Worm (Caenorhabditis elegans) whole organism, young adult: ENCODE results near the gene str-89.
A peak's percentile ranks its signal among the peaks of the same experiment; 100 is the strongest.

Experiments
- B0019.2 ChIP-seq: fragments of 200-800 bp; sonication (Bioruptor generic); conservative IDR thresholded peaks from 2 replicates; pipeline ENCODE4 v1.3.6; 2022; ENCODE audit warnings: missing genetic modification reagents, missing genetic modification characterization, missing compliant biosample characterization
- B0035.1 ChIP-seq: sonication (generic microtip); optimal IDR thresholded peaks from 2 replicates; lab custom pipeline; 2016; ENCODE audit warnings: missing genetic modification characterization, mild to moderate bottlenecking, missing compliant biosample characterization, missing genotype, missing genetic modification reagents
- C06A6.2 ChIP-seq: fragments of 200-800 bp; sonication (Bioruptor generic); conservative IDR thresholded peaks from 2 replicates; pipeline ENCODE4 v1.3.6; 2022; ENCODE audit warnings: missing genetic modification characterization, missing compliant biosample characterization
- F22D6.2 ChIP-seq: sonication (generic microtip); optimal IDR thresholded peaks from 2 replicates; lab custom pipeline; 2016; ENCODE audit warnings: mild to moderate bottlenecking, missing genetic modification characterization, missing compliant biosample characterization
- F23B12.7 ChIP-seq: sonication (generic microtip); optimal IDR thresholded peaks from 2 replicates; lab custom pipeline; 2017; ENCODE audit warnings: missing genetic modification characterization, mild to moderate bottlenecking, missing compliant biosample characterization, antibody characterized with exemption, moderate library complexity; ENCODE audit not compliant: insufficient read depth
- F33H1.4 ChIP-seq: fragments of 200-800 bp; sonication (Bioruptor generic); IDR thresholded peaks from 2 replicates; pipeline ENCODE4 v1.3.6; 2022; ENCODE audit warnings: missing genetic modification reagents, missing genetic modification characterization, missing compliant biosample characterization
- F49E8.2 ChIP-seq: sonication (generic microtip); optimal IDR thresholded peaks from 3 replicates; lab custom pipeline; 2017; ENCODE audit warnings: missing genetic modification characterization, mild to moderate bottlenecking, missing compliant biosample characterization, antibody characterized with exemption, moderate library complexity; ENCODE audit not compliant: insufficient read depth
- F52B5.7 ChIP-seq: sonication (generic microtip); optimal IDR thresholded peaks from 2 replicates; lab custom pipeline; 2016; ENCODE audit warnings: mild to moderate bottlenecking, missing genetic modification characterization, missing compliant biosample characterization
- T26A5.8 ChIP-seq: sonication (generic microtip); optimal IDR thresholded peaks from 2 replicates; lab custom pipeline; 2016; ENCODE audit warnings: missing genetic modification characterization, missing compliant biosample characterization
- Y53F4B.3 ChIP-seq: fragments of 200-800 bp; sonication (Bioruptor generic); IDR thresholded peaks from 2 replicates; pipeline ENCODE4 v1.3.6; 2022; ENCODE audit warnings: missing genetic modification reagents, missing genetic modification characterization, missing compliant biosample characterization
- Y67H2A.10 ChIP-seq: fragments of 200-800 bp; sonication (Bioruptor generic); conservative IDR thresholded peaks from 2 replicates; pipeline ENCODE4 v1.3.6; 2022; ENCODE audit warnings: missing genetic modification reagents, missing genetic modification characterization, missing compliant biosample characterization
- Y79H2A.3 ChIP-seq: fragments of 200-800 bp; sonication (Bioruptor generic); conservative IDR thresholded peaks from 2 replicates; pipeline ENCODE4 v1.3.6; 2022; ENCODE audit warnings: missing genetic modification reagents, missing genetic modification characterization, missing compliant biosample characterization
- Y95B8A.8 ChIP-seq: fragments of 200-800 bp; sonication (Bioruptor generic); IDR thresholded peaks from 2 replicates; pipeline ENCODE4 v1.3.6; 2022; ENCODE audit warnings: missing genetic modification reagents, missing genetic modification characterization, missing compliant biosample characterization
- akir-1 ChIP-seq: fragments of 200-800 bp; sonication (Bioruptor generic); optimal IDR thresholded peaks from 2 replicates; lab custom pipeline; 2018; ENCODE audit warnings: mild to moderate bottlenecking, missing genetic modification characterization, moderate library complexity, missing compliant biosample characterization
- attf-3 ChIP-seq: fragments of 200-800 bp; sonication (Bioruptor generic); conservative IDR thresholded peaks from 2 replicates; pipeline ENCODE4 v1.3.6; 2022; ENCODE audit warnings: missing genetic modification reagents, missing genetic modification characterization, missing compliant biosample characterization
- attf-5 ChIP-seq: fragments of 200-800 bp; sonication (Bioruptor generic); optimal IDR thresholded peaks from 2 replicates; lab custom pipeline; 2018; ENCODE audit warnings: mild to moderate bottlenecking, missing genetic modification characterization, missing compliant biosample characterization
- attf-6 ChIP-seq: fragments of 200-800 bp; sonication (Bioruptor generic); IDR thresholded peaks from 2 replicates; pipeline ENCODE4 v1.3.6; 2022; ENCODE audit warnings: missing genetic modification reagents, missing genetic modification characterization, missing compliant biosample characterization
- bed-1 ChIP-seq: fragments of 200-800 bp; sonication (Bioruptor generic); IDR thresholded peaks from 2 replicates; pipeline ENCODE4 v1.3.6; 2022; ENCODE audit warnings: missing genetic modification reagents, missing genetic modification characterization, missing compliant biosample characterization
- bed-2 ChIP-seq: fragments of 200-800 bp; sonication (Bioruptor generic); IDR thresholded peaks from 2 replicates; pipeline ENCODE4 v1.3.6; 2022; ENCODE audit warnings: missing genetic modification reagents, missing genetic modification characterization, missing compliant biosample characterization
- ccch-3 ChIP-seq: fragments of 200-800 bp; sonication (Bioruptor generic); optimal IDR thresholded peaks from 2 replicates; lab custom pipeline; 2018; ENCODE audit warnings: mild to moderate bottlenecking, missing genetic modification characterization, missing compliant biosample characterization
- ceh-40 ChIP-seq: fragments of 200-800 bp; sonication (Bioruptor generic); IDR thresholded peaks from 2 replicates; pipeline ENCODE4 v1.3.6; 2022; ENCODE audit warnings: missing genetic modification characterization, missing compliant biosample characterization
- ceh-91 ChIP-seq: fragments of 200-800 bp; sonication (Bioruptor generic); IDR thresholded peaks from 2 replicates; pipeline ENCODE4 v1.3.6; 2022; ENCODE audit warnings: missing genetic modification reagents, missing genetic modification characterization, missing compliant biosample characterization
- chd-7 ChIP-seq: sonication (generic microtip); optimal IDR thresholded peaks from 2 replicates; lab custom pipeline; 2016; ENCODE audit warnings: mild to moderate bottlenecking, missing genetic modification characterization, moderate library complexity, missing compliant biosample characterization
- die-1 ChIP-seq: sonication (generic microtip); optimal IDR thresholded peaks from 2 replicates; lab custom pipeline; 2016; ENCODE audit warnings: missing genotype, mild to moderate bottlenecking, missing genetic modification characterization, missing compliant biosample characterization
- efl-1 ChIP-seq: fragments of 150-350 bp; optimal IDR thresholded peaks from 2 replicates; lab custom pipeline; 2014; ENCODE audit warnings: missing biosample characterization, missing genetic modification reagents, missing genetic modification characterization
- egl-18 ChIP-seq: fragments of 200-800 bp; sonication (Bioruptor generic); IDR thresholded peaks from 2 replicates; pipeline ENCODE4 v1.3.6; 2022; ENCODE audit warnings: missing genetic modification reagents, missing genetic modification characterization, missing compliant biosample characterization
- egl-44 ChIP-seq: fragments of 200-800 bp; sonication (Bioruptor generic); IDR thresholded peaks from 2 replicates; pipeline ENCODE4 v1.3.6; 2022; ENCODE audit warnings: missing genetic modification reagents, missing genetic modification characterization, missing compliant biosample characterization
- egrh-3 ChIP-seq: fragments of 200-800 bp; sonication (Bioruptor generic); IDR thresholded peaks from 2 replicates; pipeline ENCODE4 v1.3.6; 2022; ENCODE audit warnings: missing genetic modification reagents, missing genetic modification characterization, missing compliant biosample characterization
- him-1 ChIP-seq: sonication (generic microtip); optimal IDR thresholded peaks from 2 replicates; lab custom pipeline; 2016; ENCODE audit warnings: missing genotype, missing genetic modification reagents, missing genetic modification characterization, missing compliant biosample characterization
- hlh-12 ChIP-seq: sonication (generic microtip); optimal IDR thresholded peaks from 2 replicates; lab custom pipeline; 2016; ENCODE audit warnings: missing genetic modification characterization, missing compliant biosample characterization
- hsf-1 ChIP-seq: fragments of 200-800 bp; sonication (Bioruptor generic); IDR thresholded peaks from 2 replicates; pipeline ENCODE4 v1.3.6; 2022; ENCODE audit warnings: missing genetic modification reagents, missing genetic modification characterization, missing compliant biosample characterization
- lag-1 ChIP-seq: fragments of 200-800 bp; sonication (Bioruptor generic); IDR thresholded peaks from 2 replicates; pipeline ENCODE4 v1.3.6; 2022; ENCODE audit warnings: missing genetic modification reagents, missing genetic modification characterization, missing compliant biosample characterization
- let-526 ChIP-seq: fragments of 200-800 bp; sonication (Bioruptor generic); IDR thresholded peaks from 2 replicates; pipeline ENCODE4 v1.3.6; 2022; ENCODE audit warnings: missing genetic modification reagents, missing genetic modification characterization, missing compliant biosample characterization
- lin-35 ChIP-seq, 3 experiments: fragments of 150-350 bp in 2 of 3; sonication (generic microtip) in 1 of 3; optimal IDR thresholded peaks; 2 replicates each; lab custom pipeline; 2014 to 2018; ENCODE audit warnings: missing biosample characterization in 3 of 3, missing genetic modification characterization in 3 of 3, missing genetic modification reagents in 3 of 3
- lin-40 ChIP-seq: sonication (generic microtip); optimal IDR thresholded peaks from 2 replicates; lab custom pipeline; 2016; ENCODE audit warnings: missing genetic modification characterization, mild to moderate bottlenecking, missing compliant biosample characterization, missing genotype, missing genetic modification reagents
- lin-54 ChIP-seq: fragments of 200-800 bp; sonication (Bioruptor generic); optimal IDR thresholded peaks from 2 replicates; lab custom pipeline; 2018; ENCODE audit warnings: mild to moderate bottlenecking, missing genetic modification characterization, missing compliant biosample characterization
- lsy-27 ChIP-seq: sonication (generic microtip); optimal IDR thresholded peaks from 2 replicates; lab custom pipeline; 2017; ENCODE audit warnings: missing genetic modification characterization, mild to moderate bottlenecking, missing compliant biosample characterization, antibody characterized with exemption, missing genotype, borderline replicate concordance; ENCODE audit not compliant: insufficient read depth
- madf-6 ChIP-seq: fragments of 200-800 bp; sonication (Bioruptor generic); IDR thresholded peaks from 2 replicates; pipeline ENCODE4 v1.3.6; 2022; ENCODE audit warnings: missing genetic modification reagents, missing genetic modification characterization, missing compliant biosample characterization
- mcd-1 ChIP-seq: fragments of 200-800 bp; sonication (Bioruptor generic); IDR thresholded peaks from 2 replicates; pipeline ENCODE4 v1.3.6; 2022; ENCODE audit warnings: missing genetic modification reagents, missing genetic modification characterization, missing compliant biosample characterization
- mes-4 ChIP-seq: sonication (generic microtip); optimal IDR thresholded peaks from 2 replicates; lab custom pipeline; 2016; ENCODE audit warnings: missing genotype, missing genetic modification characterization, missing compliant biosample characterization
- nhr-120 ChIP-seq: fragments of 200-800 bp; sonication (Bioruptor generic); IDR thresholded peaks from 2 replicates; pipeline ENCODE4 v1.3.6; 2022; ENCODE audit warnings: missing genetic modification characterization, missing compliant biosample characterization
- nhr-27 ChIP-seq: fragments of 200-800 bp; sonication (Bioruptor generic); optimal IDR thresholded peaks from 2 replicates; lab custom pipeline; 2018; ENCODE audit warnings: mild to moderate bottlenecking, missing genetic modification characterization, moderate library complexity, missing compliant biosample characterization
- nhr-80 ChIP-seq: sonication (generic microtip); optimal IDR thresholded peaks from 2 replicates; lab custom pipeline; 2016; ENCODE audit warnings: missing genetic modification characterization, missing compliant biosample characterization
- repo-1 ChIP-seq: sonication (generic microtip); optimal IDR thresholded peaks from 2 replicates; lab custom pipeline; 2017; ENCODE audit warnings: mild to moderate bottlenecking, missing genetic modification characterization, missing compliant biosample characterization
- tbx-9 ChIP-seq: sonication (generic microtip); optimal IDR thresholded peaks from 2 replicates; lab custom pipeline; 2016; ENCODE audit warnings: borderline replicate concordance, missing genetic modification characterization, inconsistent platforms, missing compliant biosample characterization
- tlf-1 ChIP-seq: fragments of 200-800 bp; sonication (Bioruptor generic); optimal IDR thresholded peaks from 2 replicates; lab custom pipeline; 2018; ENCODE audit warnings: mild to moderate bottlenecking, missing genetic modification characterization, missing compliant biosample characterization
- unc-62 ChIP-seq: fragments of 150-350 bp; optimal IDR thresholded peaks from 2 replicates; lab custom pipeline; 2014; ENCODE audit warnings: missing biosample characterization, missing genetic modification reagents, missing genetic modification characterization
- zim-3 ChIP-seq: sonication (generic microtip); optimal IDR thresholded peaks from 2 replicates; lab custom pipeline; 2017; ENCODE audit warnings: mild to moderate bottlenecking, missing genetic modification characterization, moderate library complexity, missing compliant biosample characterization
- ztf-18 ChIP-seq: sonication (generic microtip); optimal IDR thresholded peaks from 2 replicates; lab custom pipeline; 2016; ENCODE audit warnings: missing genotype, mild to moderate bottlenecking, missing genetic modification characterization, missing compliant biosample characterization
- ztf-6 ChIP-seq: fragments of 200-800 bp; sonication (Bioruptor generic); IDR thresholded peaks from 2 replicates; pipeline ENCODE4 v1.3.6; 2022; ENCODE audit warnings: missing genetic modification reagents, missing genetic modification characterization, missing compliant biosample characterization

The str-89 gene

ce11 chrV:17659228-17659627, 9.4 kb upstream of the str-89 start, which contains the start of gene fbxa-108 (continued):
- TF ChIP-seq hlh-12 (tag; lab: Kevin White, UChicago) = no peak
- TF ChIP-seq him-1 (tag; lab: Kevin White, UChicago) = no peak
- TF ChIP-seq ccch-3 = no peak
- TF ChIP-seq bed-1 (GFP tag; lab: Robert Waterston, UW) = no peak
- TF ChIP-seq ztf-18 (tag; lab: Kevin White, UChicago) = no peak
- TF ChIP-seq attf-5 (GFP tag; lab: Kevin White, UChicago) = peak; percentile 13
- TF ChIP-seq tlf-1 (GFP tag; lab: Kevin White, UChicago) = no peak
- peak; percentile 10 for TF ChIP-seq F23B12.7 (tag; lab: Kevin White, UChicago)
- TF ChIP-seq B0019.2 = no peak
- no peak for TF ChIP-seq ceh-40 (GFP tag; lab: Robert Waterston, UW)
- no peak for TF ChIP-seq tbx-9
- no peak for TF ChIP-seq akir-1
- TF ChIP-seq unc-62 (GFP tag; lab: Kevin White, UChicago) = peak; percentile 17
- TF ChIP-seq zim-3 (tag; lab: Kevin White, UChicago) = no peak
- TF ChIP-seq B0035.1 (tag; lab: Kevin White, UChicago) = no peak
- no peak for TF ChIP-seq mes-4 (tag; lab: Kevin White, UChicago)
- TF ChIP-seq lin-35 (GFP tag; optimal IDR thresholded peaks at IDR 0.05; lab: Kevin White, UChicago) = no peak
- TF ChIP-seq nhr-27 = no peak
- no peak for TF ChIP-seq T26A5.8
- TF ChIP-seq chd-7 (tag; lab: Kevin White, UChicago) = no peak
- no peak for TF ChIP-seq F33H1.4
- no peak for TF ChIP-seq egrh-3 (GFP tag; lab: Robert Waterston, UW)
- TF ChIP-seq lin-40 (tag; lab: Kevin White, UChicago) = no peak
- TF ChIP-seq die-1 (tag; lab: Kevin White, UChicago) = no peak
- no peak for TF ChIP-seq attf-6 (GFP tag; lab: Robert Waterston, UW)
- no peak for TF ChIP-seq efl-1 (GFP tag; lab: Kevin White, UChicago)
- no peak for TF ChIP-seq egl-18 (GFP tag; lab: Robert Waterston, UW)
- no peak for TF ChIP-seq F49E8.2 (tag; lab: Kevin White, UChicago)
- no peak for TF ChIP-seq mcd-1 (GFP tag; lab: Robert Waterston, UW)
- no peak for TF ChIP-seq ztf-6 (GFP tag; lab: Robert Waterston, UW)
- TF ChIP-seq lag-1 (GFP tag; lab: Robert Waterston, UW) = no peak
- TF ChIP-seq egl-44 (GFP tag; lab: Robert Waterston, UW) = 0 out of 2 replicates have a peak, but pooled peaks have one; percentile 46
- TF ChIP-seq ceh-91 (GFP tag; lab: Robert Waterston, UW) = no peak
- no peak for TF ChIP-seq bed-2 (GFP tag; lab: Robert Waterston, UW)
- TF ChIP-seq attf-3 (GFP tag; lab: Robert Waterston, UW) = no peak
- TF ChIP-seq nhr-120 = no peak
- no peak for TF ChIP-seq madf-6 (GFP tag; lab: Robert Waterston, UW)
- peak; percentile 99 for TF ChIP-seq nhr-80 (tag; lab: Kevin White, UChicago)
- TF ChIP-seq lsy-27 = no peak
- no peak for TF ChIP-seq Y53F4B.3 (GFP tag; lab: Robert Waterston, UW)
- no peak for TF ChIP-seq repo-1 (tag; lab: Kevin White, UChicago)
- TF ChIP-seq let-526 (GFP tag; lab: Robert Waterston, UW) = no peak
- no peak for TF ChIP-seq Y79H2A.3 (GFP tag; lab: Robert Waterston, UW)
- TF ChIP-seq F52B5.7 = no peak
- no peak for TF ChIP-seq lin-54
- no peak for TF ChIP-seq C06A6.2
- TF ChIP-seq F22D6.2 (tag; lab: Kevin White, UChicago) = peak; percentile 9
- no peak for TF ChIP-seq Y67H2A.10
- TF ChIP-seq Y95B8A.8 (GFP tag; lab: Robert Waterston, UW) = no peak
- TF ChIP-seq hsf-1 (GFP tag; lab: Robert Waterston, UW) = no peak
